Worm (Caenorhabditis elegans): ENCODE results near the gene kynu-1.

DNA sequence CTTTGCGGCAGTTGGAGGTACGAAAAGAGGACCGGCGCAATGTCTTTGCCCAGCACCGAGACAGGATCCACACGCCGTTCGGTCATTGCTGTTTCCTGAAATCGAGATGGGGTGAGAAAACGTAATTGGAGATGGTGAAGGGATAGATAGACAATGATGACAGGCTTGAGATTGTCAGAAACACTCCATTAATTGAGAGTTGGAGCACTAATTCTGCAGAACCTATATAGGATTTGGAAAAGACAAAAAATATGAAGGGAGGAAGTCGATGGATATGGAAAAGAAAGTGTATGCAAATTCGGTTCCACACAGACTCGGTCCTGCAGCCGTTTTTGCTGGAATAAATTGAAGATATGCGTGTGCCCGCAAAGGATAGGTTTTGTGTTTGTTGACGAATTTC lies 29.1 kb upstream of the kynu-1 start, which contains the start of gene Y72A10A.1:
- no peak for TF ChIP-seq W03F9.2 (tag; optimal IDR thresholded peaks at IDR 0.05)
- TF ChIP-seq him-1 (tag; optimal IDR thresholded peaks at IDR 0.05), result no peak
- no peak for TF ChIP-seq dao-5 (tag; optimal IDR thresholded peaks at IDR 0.05)
